Fruit fly (Drosophila melanogaster) whole organism, prepupa: ENCODE results near the gene CG42481.

Experiments used
- CG1621 ChIP-seq: fragments of 200-800 bp; sonication (Bioruptor generic); optimal IDR thresholded peaks from 3 replicates; lab custom pipeline; 2018; ENCODE audit warnings: missing biosample characterization, mild to moderate bottlenecking, missing genetic modification characterization
- CG31627 ChIP-seq: fragments of 200-800 bp; sonication (Bioruptor generic); optimal IDR thresholded peaks from 3 replicates; lab custom pipeline; 2016; ENCODE audit warnings: missing biosample characterization, missing genetic modification characterization
- CG32006 ChIP-seq: fragments of 200-800 bp; sonication (Bioruptor generic); optimal IDR thresholded peaks from 3 replicates; lab custom pipeline; 2017; ENCODE audit warnings: missing biosample characterization, mild to moderate bottlenecking, missing genetic modification characterization
- CG34406 ChIP-seq: fragments of 200-800 bp; sonication (Bioruptor generic); optimal IDR thresholded peaks from 3 replicates; lab custom pipeline; 2016; ENCODE audit warnings: missing biosample characterization, missing genetic modification characterization
- CG6792 ChIP-seq: fragments of 200-800 bp; sonication (Bioruptor generic); optimal IDR thresholded peaks from 3 replicates; lab custom pipeline; 2016; ENCODE audit warnings: missing biosample characterization, missing genetic modification characterization
- CG6854 ChIP-seq: fragments of 200-800 bp; sonication (Bioruptor generic); optimal IDR thresholded peaks from 2 replicates; lab custom pipeline; 2017; ENCODE audit warnings: missing biosample characterization, mild to moderate bottlenecking, missing genetic modification characterization
- Eip78C ChIP-seq: fragments of 200-800 bp; sonication (Bioruptor generic); peaks from one replicate; lab custom pipeline; 2016; ENCODE audit warnings: missing biosample characterization, missing genetic modification characterization
- Met ChIP-seq: fragments of 200-800 bp; sonication (Bioruptor generic); optimal IDR thresholded peaks from 3 replicates; lab custom pipeline; 2016; ENCODE audit warnings: missing biosample characterization, missing genetic modification characterization
- cyc ChIP-seq: fragments of 200-800 bp; sonication (Bioruptor generic); optimal IDR thresholded peaks from 3 replicates; lab custom pipeline; 2016; ENCODE audit warnings: missing biosample characterization, missing genetic modification characterization
- fd59A ChIP-seq: fragments of 200-800 bp; sonication (Bioruptor generic); optimal IDR thresholded peaks from 2 replicates; lab custom pipeline; 2017; ENCODE audit warnings: missing biosample characterization, mild to moderate bottlenecking, missing genetic modification characterization, missing genetic modification reagents

DNA sequence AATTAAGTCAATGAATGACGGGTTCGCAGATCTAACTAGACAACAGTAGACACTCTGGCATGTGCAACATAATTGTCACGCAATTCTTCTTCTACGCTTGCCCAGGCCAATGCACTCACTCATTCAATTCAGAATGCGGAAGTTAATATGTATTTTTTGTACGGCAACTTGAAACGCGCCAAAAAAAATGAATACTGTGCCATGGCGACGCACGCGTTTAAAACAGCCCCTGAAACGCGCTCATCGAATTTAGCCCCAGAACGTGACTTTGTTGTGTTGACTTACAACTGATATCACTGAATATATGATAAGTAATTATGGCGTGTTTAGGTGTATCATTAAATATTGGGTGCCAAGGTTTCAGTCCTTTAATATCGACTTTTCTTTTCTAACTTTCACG is 32.7 kb downstream of the CG42481 start:
- TF ChIP-seq fd59A = no peak
- TF ChIP-seq CG6792 (GFP tag; lab: Kevin White, UChicago) = no peak
- TF ChIP-seq Eip78C (GFP tag; lab: Kevin White, UChicago) = no peak
- TF ChIP-seq CG1621 (tag; lab: Kevin White, UChicago) = no peak
- TF ChIP-seq cyc (GFP tag; lab: Kevin White, UChicago) = no peak
- TF ChIP-seq CG6854 (GFP tag; lab: Kevin White, UChicago) = no peak
- TF ChIP-seq CG34406 (GFP tag; lab: Kevin White, UChicago) = no peak
- TF ChIP-seq CG32006 (GFP tag; lab: Kevin White, UChicago) = no peak
- no peak for TF ChIP-seq CG31627 (GFP tag; lab: Kevin White, UChicago)
- TF ChIP-seq Met (GFP tag; lab: Kevin White, UChicago) = no peak
